Worm (Caenorhabditis elegans) whole organism, young adult: ENCODE data around the gene btb-8.

ENCODE experiments used
- B0019.2 ChIP-seq: fragments of 200-800 bp; sonication (Bioruptor generic); conservative IDR thresholded peaks from 2 replicates; pipeline ENCODE4 v1.3.6; 2022; ENCODE audit warnings: missing genetic modification reagents, missing genetic modification characterization, missing compliant biosample characterization
- F23B12.7 ChIP-seq: sonication (generic microtip); optimal IDR thresholded peaks from 2 replicates; lab custom pipeline; 2017; ENCODE audit warnings: missing genetic modification characterization, mild to moderate bottlenecking, missing compliant biosample characterization, antibody characterized with exemption, moderate library complexity; ENCODE audit not compliant: insufficient read depth
- F37B4.10 ChIP-seq: fragments of 200-800 bp; sonication (Bioruptor generic); IDR thresholded peaks from 2 replicates; pipeline ENCODE4 v1.3.6; 2022; ENCODE audit warnings: missing genetic modification characterization, missing compliant biosample characterization
- F49E8.2 ChIP-seq: sonication (generic microtip); optimal IDR thresholded peaks from 3 replicates; lab custom pipeline; 2017; ENCODE audit warnings: missing genetic modification characterization, mild to moderate bottlenecking, missing compliant biosample characterization, antibody characterized with exemption, moderate library complexity; ENCODE audit not compliant: insufficient read depth
- K11D2.4 ChIP-seq: fragments of 200-800 bp; sonication (Bioruptor generic); IDR thresholded peaks from 2 replicates; pipeline ENCODE4 v1.3.6; 2022; ENCODE audit warnings: missing genetic modification reagents, missing genetic modification characterization, missing compliant biosample characterization
- K12H6.12 ChIP-seq: fragments of 200-800 bp; sonication (Bioruptor generic); optimal IDR thresholded peaks from 2 replicates; lab custom pipeline; 2018; ENCODE audit warnings: mild to moderate bottlenecking, missing genetic modification characterization, missing compliant biosample characterization
- T07F8.4 ChIP-seq: sonication (generic microtip); optimal IDR thresholded peaks from 2 replicates; lab custom pipeline; 2016; ENCODE audit warnings: mild to moderate bottlenecking, missing genetic modification characterization, moderate library complexity, missing compliant biosample characterization
- Y79H2A.3 ChIP-seq: fragments of 200-800 bp; sonication (Bioruptor generic); conservative IDR thresholded peaks from 2 replicates; pipeline ENCODE4 v1.3.6; 2022; ENCODE audit warnings: missing genetic modification reagents, missing genetic modification characterization, missing compliant biosample characterization
- ama-1 ChIP-seq, 3 experiments: fragments of 150-350 bp in 1 of 3; sonication (generic microtip) in 2 of 3; optimal IDR thresholded peaks; 2 replicates each; lab custom pipeline; 2014 to 2018; ENCODE audit warnings: missing biosample characterization in 2 of 3, missing genetic modification characterization in 2 of 3, missing genetic modification reagents in 2 of 3
- atf-7 ChIP-seq: sonication (generic microtip); optimal IDR thresholded peaks from 2 replicates; lab custom pipeline; 2017; ENCODE audit warnings: mild to moderate bottlenecking, missing genetic modification characterization, missing compliant biosample characterization
- cebp-1 ChIP-seq, 2 experiments: fragments of 200-800 bp in 1 of 2; sonication (Bioruptor generic) in 1 of 2; sonication (generic microtip) in 1 of 2; IDR thresholded peaks in 1 of 2; optimal IDR thresholded peaks in 1 of 2; 2 replicates each; pipeline versions ENCODE4 v1.3.6 to Lab custom; 2017 to 2022; ENCODE audit warnings: missing compliant biosample characterization in 2 of 2, missing genetic modification characterization in 2 of 2, mild to moderate bottlenecking in 1 of 2, missing genetic modification reagents in 1 of 2, moderate library complexity in 1 of 2
- ceh-27 ChIP-seq: fragments of 200-800 bp; sonication (Bioruptor generic); optimal IDR thresholded peaks from 2 replicates; lab custom pipeline; 2018; ENCODE audit warnings: mild to moderate bottlenecking, missing genetic modification characterization, moderate library complexity, missing compliant biosample characterization
- ceh-40 ChIP-seq: fragments of 200-800 bp; sonication (Bioruptor generic); IDR thresholded peaks from 2 replicates; pipeline ENCODE4 v1.3.6; 2022; ENCODE audit warnings: missing genetic modification characterization, missing compliant biosample characterization
- ceh-58 ChIP-seq: fragments of 200-800 bp; sonication (Bioruptor generic); IDR thresholded peaks from 2 replicates; pipeline ENCODE4 v1.3.6; 2022; ENCODE audit warnings: missing genetic modification characterization, missing compliant biosample characterization
- die-1 ChIP-seq: sonication (generic microtip); optimal IDR thresholded peaks from 2 replicates; lab custom pipeline; 2016; ENCODE audit warnings: missing genotype, mild to moderate bottlenecking, missing genetic modification characterization, missing compliant biosample characterization
- dox-1 ChIP-seq: fragments of 200-800 bp; sonication (Bioruptor generic); IDR thresholded peaks from 2 replicates; pipeline ENCODE4 v1.3.6; 2022; ENCODE audit warnings: missing genetic modification reagents, missing genetic modification characterization, missing compliant biosample characterization
- egrh-3 ChIP-seq: fragments of 200-800 bp; sonication (Bioruptor generic); IDR thresholded peaks from 2 replicates; pipeline ENCODE4 v1.3.6; 2022; ENCODE audit warnings: missing genetic modification reagents, missing genetic modification characterization, missing compliant biosample characterization
- hmg-1.2 ChIP-seq: fragments of 200-800 bp; sonication (Bioruptor generic); IDR thresholded peaks from 2 replicates; pipeline ENCODE4 v1.3.6; 2022; ENCODE audit warnings: missing genetic modification reagents, missing genetic modification characterization, missing compliant biosample characterization
- hrde-1 ChIP-seq: sonication (generic microtip); optimal IDR thresholded peaks from 2 replicates; lab custom pipeline; 2016; ENCODE audit warnings: missing genetic modification characterization, mild to moderate bottlenecking, missing compliant biosample characterization, moderate library complexity, missing genotype, missing genetic modification reagents, borderline replicate concordance
- hsf-1 ChIP-seq: fragments of 200-800 bp; sonication (Bioruptor generic); IDR thresholded peaks from 2 replicates; pipeline ENCODE4 v1.3.6; 2022; ENCODE audit warnings: missing genetic modification reagents, missing genetic modification characterization, missing compliant biosample characterization
- lag-1 ChIP-seq: fragments of 200-800 bp; sonication (Bioruptor generic); IDR thresholded peaks from 2 replicates; pipeline ENCODE4 v1.3.6; 2022; ENCODE audit warnings: missing genetic modification reagents, missing genetic modification characterization, missing compliant biosample characterization
- let-607 ChIP-seq, 2 experiments: fragments of 200-800 bp in 1 of 2; sonication (Bioruptor generic) in 1 of 2; sonication (generic microtip) in 1 of 2; optimal IDR thresholded peaks; 2 replicates each; lab custom pipeline; 2016 to 2018; ENCODE audit warnings: mild to moderate bottlenecking in 2 of 2, missing compliant biosample characterization in 2 of 2, missing genetic modification characterization in 2 of 2, moderate library complexity in 2 of 2, missing genotype in 1 of 2
- lin-26 ChIP-seq: fragments of 200-800 bp; sonication (Bioruptor generic); IDR thresholded peaks from 2 replicates; pipeline ENCODE4 v1.3.6; 2022; ENCODE audit warnings: missing genetic modification reagents, missing genetic modification characterization, missing compliant biosample characterization
- lin-40 ChIP-seq: sonication (generic microtip); optimal IDR thresholded peaks from 2 replicates; lab custom pipeline; 2016; ENCODE audit warnings: missing genetic modification characterization, mild to moderate bottlenecking, missing compliant biosample characterization, missing genotype, missing genetic modification reagents
- lsl-1 ChIP-seq: fragments of 200-800 bp; sonication (Bioruptor generic); optimal IDR thresholded peaks from 2 replicates; lab custom pipeline; 2018; ENCODE audit warnings: mild to moderate bottlenecking, missing genetic modification characterization, moderate library complexity, missing compliant biosample characterization
- madf-3 ChIP-seq: fragments of 200-800 bp; sonication (Bioruptor generic); IDR thresholded peaks from 2 replicates; pipeline ENCODE4 v1.3.6; 2022; ENCODE audit warnings: missing genetic modification reagents, missing genetic modification characterization, missing compliant biosample characterization
- madf-8 ChIP-seq: fragments of 200-800 bp; sonication (Bioruptor generic); conservative IDR thresholded peaks from 2 replicates; pipeline ENCODE4 v1.3.6; 2022; ENCODE audit warnings: missing genetic modification reagents, missing genetic modification characterization, missing compliant biosample characterization
- mel-28 ChIP-seq: sonication (generic microtip); optimal IDR thresholded peaks from 2 replicates; lab custom pipeline; 2016; ENCODE audit warnings: borderline replicate concordance, mild to moderate bottlenecking, missing genetic modification characterization, missing compliant biosample characterization
- nfya-2 ChIP-seq: fragments of 200-800 bp; sonication (Bioruptor generic); IDR thresholded peaks from 2 replicates; pipeline ENCODE4 v1.3.6; 2022; ENCODE audit warnings: missing genetic modification reagents, missing genetic modification characterization, missing compliant biosample characterization
- nfyb-1 ChIP-seq: fragments of 200-800 bp; sonication (Bioruptor generic); IDR thresholded peaks from 2 replicates; pipeline ENCODE4 v1.3.6; 2022; ENCODE audit warnings: missing genetic modification reagents, missing genetic modification characterization, missing compliant biosample characterization
- nhr-179 ChIP-seq: sonication (generic microtip); optimal IDR thresholded peaks from 2 replicates; lab custom pipeline; 2016; ENCODE audit warnings: mild to moderate bottlenecking, missing genetic modification characterization, missing compliant biosample characterization
- nhr-27 ChIP-seq: fragments of 200-800 bp; sonication (Bioruptor generic); optimal IDR thresholded peaks from 2 replicates; lab custom pipeline; 2018; ENCODE audit warnings: mild to moderate bottlenecking, missing genetic modification characterization, moderate library complexity, missing compliant biosample characterization
- nhr-80 ChIP-seq: sonication (generic microtip); optimal IDR thresholded peaks from 2 replicates; lab custom pipeline; 2016; ENCODE audit warnings: missing genetic modification characterization, missing compliant biosample characterization
- rpc-1 ChIP-seq, 2 experiments: fragments of 150-350 bp in 1 of 2; sonication (generic microtip) in 1 of 2; optimal IDR thresholded peaks; 2 replicates each; lab custom pipeline; 2014 to 2018; ENCODE audit warnings: missing biosample characterization in 1 of 2, missing genetic modification characterization in 1 of 2, missing genetic modification reagents in 1 of 2, missing genotype in 1 of 2
- sea-2 ChIP-seq: fragments of 200-800 bp; sonication (Bioruptor generic); IDR thresholded peaks from 2 replicates; pipeline ENCODE4 v1.3.6; 2022; ENCODE audit warnings: missing genetic modification characterization, missing compliant biosample characterization
- snpc-3.4 ChIP-seq: sonication (generic microtip); optimal IDR thresholded peaks from 2 replicates; lab custom pipeline; 2017; ENCODE audit warnings: missing genetic modification characterization, mild to moderate bottlenecking, missing compliant biosample characterization, antibody characterized with exemption, moderate library complexity, missing genotype, missing genetic modification reagents
- snpc-4 ChIP-seq, 5 experiments: fragments of 150-350 bp in 1 of 5; sonication (generic microtip) in 4 of 5; optimal IDR thresholded peaks; 2 replicates each; lab custom pipeline; 2014 to 2018; ENCODE audit warnings: missing genetic modification characterization in 5 of 5, missing biosample characterization in 3 of 5, antibody characterized with exemption in 2 of 5, mild to moderate bottlenecking in 2 of 5, missing compliant biosample characterization in 2 of 5, missing genotype in 2 of 5, moderate library complexity in 2 of 5, missing genetic modification reagents in 1 of 5
- somi-1 ChIP-seq: fragments of 200-800 bp; sonication (Bioruptor generic); optimal IDR thresholded peaks from 2 replicates; lab custom pipeline; 2018; ENCODE audit warnings: mild to moderate bottlenecking, missing genetic modification characterization, missing compliant biosample characterization
- zfh-2 ChIP-seq: fragments of 200-800 bp; sonication (Bioruptor generic); conservative IDR thresholded peaks from 2 replicates; pipeline ENCODE4 v1.3.6; 2022; ENCODE audit warnings: missing genetic modification reagents, missing genetic modification characterization, missing compliant biosample characterization
- ztf-3 ChIP-seq: fragments of 200-800 bp; sonication (Bioruptor generic); optimal IDR thresholded peaks from 2 replicates; lab custom pipeline; 2018; ENCODE audit warnings: mild to moderate bottlenecking, missing genetic modification characterization, missing compliant biosample characterization
- ztf-6 ChIP-seq: fragments of 200-800 bp; sonication (Bioruptor generic); IDR thresholded peaks from 2 replicates; pipeline ENCODE4 v1.3.6; 2022; ENCODE audit warnings: missing genetic modification reagents, missing genetic modification characterization, missing compliant biosample characterization

btb-8 gene

ce11 chrII:1725735-1726134 lies 3.2 kb downstream of the btb-8 start, which contains the start of gene F45C12.17:
Gene F45C12.17, plus strand, starts transcription at chrII:1726111.
- no peak for TF ChIP-seq madf-3 (GFP tag; lab: Robert Waterston, UW)
- no peak for TF ChIP-seq nfya-2 (GFP tag; lab: Robert Waterston, UW)
- TF ChIP-seq B0019.2 (GFP tag; lab: Robert Waterston, UW) = no peak
- no peak for TF ChIP-seq hrde-1
- TF ChIP-seq F49E8.2 = no peak
- TF ChIP-seq K12H6.12 = no peak
- TF ChIP-seq egrh-3 = no peak
- no peak for TF ChIP-seq T07F8.4 (tag; lab: Kevin White, UChicago)

- peak; percentile 30; the same call in 1 of the 2 replicates for TF ChIP-seq hmg-1.2 (GFP tag; lab: Robert Waterston, UW)
- no peak for TF ChIP-seq let-607 (tag; optimal IDR thresholded peaks at IDR 0.05; lab: Kevin White, UChicago)
- TF ChIP-seq nhr-80 (tag; lab: Kevin White, UChicago) = peak; percentile 83
- TF ChIP-seq lsl-1 (GFP tag; lab: Kevin White, UChicago) = no peak
- no peak for TF ChIP-seq K11D2.4 (GFP tag; lab: Robert Waterston, UW)
- TF ChIP-seq die-1 (tag; lab: Kevin White, UChicago) = no peak
- peak; percentile 37; the same call in 1 of the 2 replicates for TF ChIP-seq dox-1 (GFP tag; lab: Robert Waterston, UW)
Measured at ce11 chrII:1728253-1728652, 5.7 kb downstream of the btb-8 start, which contains the start of gene btb-9. Gene btb-9, plus strand, starts transcription at chrII:1728506.

ce11 chrII:1730103-1730502 lies 7.5 kb downstream of the btb-8 start, which contains the start of gene ceh-81:
Gene ceh-81, plus strand, starts transcription at chrII:1730403.
- TF ChIP-seq somi-1 (GFP tag; lab: Kevin White, UChicago) (no peak), nfyb-1 (GFP tag; lab: Robert Waterston, UW) (no peak), rpc-1 (optimal IDR thresholded peaks at IDR 0.05; lab: Kevin White, UChicago) (no peak), rpc-1 (tag; optimal IDR thresholded peaks at IDR 0.05; lab: Kevin White, UChicago) (no peak), nhr-179 (tag; lab: Kevin White, UChicago) (no peak), cebp-1 (GFP tag; IDR thresholded peaks at IDR 0.05; lab: Robert Waterston, UW) (no peak), cebp-1 (tag; optimal IDR thresholded peaks at IDR 0.05; lab: Kevin White, UChicago) (no peak), lsl-1 (GFP tag; lab: Kevin White, UChicago) (no peak), snpc-3.4 (tag; lab: Kevin White, UChicago) (no peak), F23B12.7 (tag; lab: Kevin White, UChicago) (no peak), lin-40 (no peak), K11D2.4 (GFP tag; lab: Robert Waterston, UW) (no peak), ceh-27 (GFP tag; lab: Kevin White, UChicago) (no peak), hmg-1.2 (GFP tag; lab: Robert Waterston, UW) (no peak), Y79H2A.3 (GFP tag; lab: Robert Waterston, UW) (no peak), madf-8 (no peak), hsf-1 (GFP tag; lab: Robert Waterston, UW) (no peak), snpc-4 (GFP tag; optimal IDR thresholded peaks at IDR 0.05; lab: Kevin White, UChicago) (no peak), snpc-4 (tag; optimal IDR thresholded peaks at IDR 0.05; lab: Kevin White, UChicago) (no peak), atf-7 (tag; lab: Kevin White, UChicago) (no peak)

ce11 chrII:1731932-1732331 lies 9.4 kb downstream of the btb-8 start, which contains the start of gene ceh-82:
Gene ceh-82, plus strand, starts transcription at chrII:1732232.
- TF ChIP-seq lin-26 (GFP tag; lab: Robert Waterston, UW) = no peak
- TF ChIP-seq mel-28 (tag; lab: Kevin White, UChicago) = no peak
- no peak for TF ChIP-seq ztf-6 (GFP tag; lab: Robert Waterston, UW)
- no peak for TF ChIP-seq nfya-2 (GFP tag; lab: Robert Waterston, UW)
- TF ChIP-seq lag-1 (GFP tag; lab: Robert Waterston, UW) = no peak
- TF ChIP-seq lin-40 = no peak
- TF ChIP-seq F37B4.10 (GFP tag; lab: Robert Waterston, UW) = no peak
- no peak for TF ChIP-seq ceh-40 (GFP tag; lab: Robert Waterston, UW)
- no peak for TF ChIP-seq ceh-58 (GFP tag; lab: Robert Waterston, UW)
- TF ChIP-seq zfh-2 (GFP tag; lab: Robert Waterston, UW) = no peak
- TF ChIP-seq ama-1 (optimal IDR thresholded peaks at IDR 0.05; lab: Kevin White, UChicago) = no peak
- no peak for TF ChIP-seq ama-1 (GFP tag; optimal IDR thresholded peaks at IDR 0.05; lab: Kevin White, UChicago)
- TF ChIP-seq nhr-27 = no peak
- TF ChIP-seq sea-2 = no peak
- no peak for TF ChIP-seq ztf-3
